Fruit fly (Drosophila melanogaster) whole organism, prepupa: Measurements from ENCODE around the gene ich.

ENCODE experiments used
- Blimp-1 ChIP-seq: fragments of 200-800 bp; sonication (Bioruptor generic); optimal IDR thresholded peaks from 3 replicates; lab custom pipeline; 2017; ENCODE audit warnings: missing biosample characterization, missing genetic modification characterization, mild to moderate bottlenecking, moderate library complexity, missing genetic modification reagents
- CG10631 ChIP-seq: fragments of 200-800 bp; sonication (Bioruptor generic); optimal IDR thresholded peaks from 2 replicates; lab custom pipeline; 2016; ENCODE audit warnings: missing biosample characterization, missing genetic modification characterization
- CG10669 ChIP-seq: fragments of 200-800 bp; sonication (Bioruptor generic); optimal IDR thresholded peaks from 3 replicates; lab custom pipeline; 2018; ENCODE audit warnings: missing biosample characterization, mild to moderate bottlenecking, missing genetic modification characterization, moderate library complexity
- CG11762 ChIP-seq: fragments of 200-800 bp; sonication (Bioruptor generic); optimal IDR thresholded peaks from 3 replicates; lab custom pipeline; 2016; ENCODE audit warnings: missing biosample characterization, missing genetic modification characterization; ENCODE audit not compliant: insufficient read depth
- CG15336 ChIP-seq: fragments of 200-800 bp; sonication (Bioruptor generic); IDR thresholded peaks from 2 replicates; pipeline ENCODE4 v1.3.6; 2022; ENCODE audit warnings: missing biosample characterization, missing genetic modification characterization
- CG1621 ChIP-seq: fragments of 200-800 bp; sonication (Bioruptor generic); optimal IDR thresholded peaks from 3 replicates; lab custom pipeline; 2018; ENCODE audit warnings: missing biosample characterization, mild to moderate bottlenecking, missing genetic modification characterization
- CG16779 ChIP-seq: fragments of 200-800 bp; sonication (Bioruptor generic); optimal IDR thresholded peaks from 3 replicates; lab custom pipeline; 2017; ENCODE audit warnings: missing biosample characterization, mild to moderate bottlenecking, missing genetic modification characterization
- CG3032 ChIP-seq: fragments of 200-800 bp; optimal IDR thresholded peaks from 2 replicates; lab custom pipeline; 2019; ENCODE audit warnings: missing biosample characterization, mild to moderate bottlenecking, missing genetic modification characterization, moderate library complexity
- CG31627 ChIP-seq: fragments of 200-800 bp; sonication (Bioruptor generic); optimal IDR thresholded peaks from 3 replicates; lab custom pipeline; 2016; ENCODE audit warnings: missing biosample characterization, missing genetic modification characterization
- CG32006 ChIP-seq: fragments of 200-800 bp; sonication (Bioruptor generic); optimal IDR thresholded peaks from 3 replicates; lab custom pipeline; 2017; ENCODE audit warnings: missing biosample characterization, mild to moderate bottlenecking, missing genetic modification characterization
- CG34406 ChIP-seq: fragments of 200-800 bp; sonication (Bioruptor generic); optimal IDR thresholded peaks from 3 replicates; lab custom pipeline; 2016; ENCODE audit warnings: missing biosample characterization, missing genetic modification characterization
- CG3919 ChIP-seq: fragments of 200-800 bp; sonication (Bioruptor generic); optimal IDR thresholded peaks from 3 replicates; lab custom pipeline; 2016; ENCODE audit warnings: missing biosample characterization, missing genetic modification characterization
- CG6163 ChIP-seq: fragments of 200-800 bp; sonication (Bioruptor generic); IDR thresholded peaks from 3 replicates; pipeline ENCODE4 v1.3.6; 2022; ENCODE audit warnings: missing biosample characterization, missing genetic modification characterization
- CG6276 ChIP-seq: fragments of 200-800 bp; sonication (Bioruptor generic); optimal IDR thresholded peaks from 2 replicates; lab custom pipeline; 2017; ENCODE audit warnings: missing biosample characterization, mild to moderate bottlenecking, missing genetic modification characterization
- CG6792 ChIP-seq: fragments of 200-800 bp; sonication (Bioruptor generic); optimal IDR thresholded peaks from 3 replicates; lab custom pipeline; 2016; ENCODE audit warnings: missing biosample characterization, missing genetic modification characterization
- CG6808 ChIP-seq: fragments of 200-800 bp; sonication (Bioruptor generic); optimal IDR thresholded peaks from 3 replicates; lab custom pipeline; 2017; ENCODE audit warnings: missing biosample characterization, missing genetic modification characterization, mild to moderate bottlenecking, moderate library complexity, missing genetic modification reagents
- CG6854 ChIP-seq: fragments of 200-800 bp; sonication (Bioruptor generic); optimal IDR thresholded peaks from 2 replicates; lab custom pipeline; 2017; ENCODE audit warnings: missing biosample characterization, mild to moderate bottlenecking, missing genetic modification characterization
- CG8119 ChIP-seq: fragments of 200-800 bp; sonication (Bioruptor generic); IDR thresholded peaks from 3 replicates; pipeline ENCODE4 v1.3.6; 2022; ENCODE audit warnings: missing biosample characterization, missing genetic modification characterization
- CG8319 ChIP-seq: fragments of 200-800 bp; sonication (Bioruptor generic); optimal IDR thresholded peaks from 3 replicates; lab custom pipeline; 2016; ENCODE audit warnings: missing biosample characterization, missing genetic modification characterization
- CG8632 ChIP-seq: fragments of 200-800 bp; sonication (Bioruptor generic); optimal IDR thresholded peaks from 3 replicates; lab custom pipeline; 2016; ENCODE audit warnings: missing biosample characterization, missing genetic modification characterization
- CG9139 ChIP-seq: fragments of 200-800 bp; sonication (Bioruptor generic); optimal IDR thresholded peaks from 3 replicates; lab custom pipeline; 2017; ENCODE audit warnings: missing biosample characterization, mild to moderate bottlenecking, missing genetic modification characterization
- Eip75B ChIP-seq: fragments of 200-800 bp; sonication (Bioruptor generic); optimal IDR thresholded peaks from 3 replicates; lab custom pipeline; 2016; ENCODE audit warnings: missing biosample characterization, missing genetic modification characterization
- Eip78C ChIP-seq: fragments of 200-800 bp; sonication (Bioruptor generic); peaks from one replicate; lab custom pipeline; 2016; ENCODE audit warnings: missing biosample characterization, missing genetic modification characterization
- Eip93F ChIP-seq: fragments of 200-800 bp; sonication (Bioruptor generic); optimal IDR thresholded peaks from 2 replicates; lab custom pipeline; 2016; ENCODE audit warnings: missing biosample characterization, mild to moderate bottlenecking, missing genetic modification characterization
- Ets21C ChIP-seq: fragments of 200-800 bp; sonication (Bioruptor generic); optimal IDR thresholded peaks from 3 replicates; lab custom pipeline; 2016; ENCODE audit warnings: missing biosample characterization, missing genetic modification characterization
- Ets96B ChIP-seq: fragments of 200-800 bp; optimal IDR thresholded peaks from 2 replicates; lab custom pipeline; 2019; ENCODE audit warnings: missing biosample characterization, mild to moderate bottlenecking, missing genetic modification characterization, moderate library complexity
- Gug ChIP-seq: fragments of 200-800 bp; sonication (Bioruptor generic); IDR thresholded peaks from 2 replicates; pipeline ENCODE4 v1.3.6; 2022; ENCODE audit warnings: missing biosample characterization, missing genetic modification characterization
- Hr38 ChIP-seq: sonication (Bioruptor generic); optimal IDR thresholded peaks from 2 replicates; lab custom pipeline; 2016; ENCODE audit warnings: missing biosample characterization, missing genetic modification characterization
- Hr39 ChIP-seq: fragments of 200-800 bp; sonication (Bioruptor generic); optimal IDR thresholded peaks from 2 replicates; lab custom pipeline; 2016; ENCODE audit warnings: missing biosample characterization, missing genetic modification characterization
- Hr4 ChIP-seq: fragments of 200-800 bp; sonication (Bioruptor generic); optimal IDR thresholded peaks from 3 replicates; lab custom pipeline; 2016; ENCODE audit warnings: missing biosample characterization, missing genetic modification characterization
- Lpt ChIP-seq: fragments of 200-800 bp; sonication (Bioruptor generic); optimal IDR thresholded peaks from 3 replicates; lab custom pipeline; 2016; ENCODE audit warnings: missing biosample characterization, missing genetic modification characterization
- OdsH ChIP-seq: fragments of 200-800 bp; sonication (Bioruptor generic); optimal IDR thresholded peaks from 3 replicates; lab custom pipeline; 2016; ENCODE audit warnings: missing biosample characterization, missing genetic modification characterization
- Sox102F ChIP-seq: fragments of 200-800 bp; sonication (Bioruptor generic); optimal IDR thresholded peaks from 2 replicates; lab custom pipeline; 2016; ENCODE audit warnings: missing biosample characterization, mild to moderate bottlenecking, missing genetic modification characterization
- Sox14 ChIP-seq: fragments of 200-800 bp; sonication (Bioruptor generic); optimal IDR thresholded peaks from 3 replicates; lab custom pipeline; 2016; ENCODE audit warnings: missing biosample characterization, missing genetic modification characterization
- Sox15 ChIP-seq: fragments of 200-800 bp; sonication (Bioruptor generic); optimal IDR thresholded peaks from 3 replicates; lab custom pipeline; 2016; ENCODE audit warnings: missing biosample characterization, missing genetic modification characterization
- acj6 ChIP-seq: fragments of 200-800 bp; sonication (Bioruptor generic); optimal IDR thresholded peaks from 3 replicates; lab custom pipeline; 2016; ENCODE audit warnings: missing biosample characterization, missing genetic modification characterization
- dac ChIP-seq: fragments of 200-800 bp; sonication (Bioruptor generic); optimal IDR thresholded peaks from 2 replicates; lab custom pipeline; 2017; ENCODE audit warnings: missing biosample characterization, mild to moderate bottlenecking, missing genetic modification characterization
- dsx ChIP-seq: fragments of 200-800 bp; optimal IDR thresholded peaks from 3 replicates; lab custom pipeline; 2019; ENCODE audit warnings: missing biosample characterization, mild to moderate bottlenecking, missing genetic modification characterization, moderate library complexity; ENCODE audit not compliant: poor library complexity, severe bottlenecking
- eg ChIP-seq: fragments of 200-800 bp; sonication (Bioruptor generic); IDR thresholded peaks from 3 replicates; pipeline ENCODE4 v1.3.6; 2022; ENCODE audit warnings: missing biosample characterization, missing genetic modification characterization
- esn ChIP-seq: fragments of 200-800 bp; sonication (Bioruptor generic); optimal IDR thresholded peaks from 2 replicates; lab custom pipeline; 2016; ENCODE audit warnings: missing biosample characterization, mild to moderate bottlenecking, missing genetic modification characterization, moderate library complexity
- fd59A ChIP-seq: fragments of 200-800 bp; sonication (Bioruptor generic); optimal IDR thresholded peaks from 2 replicates; lab custom pipeline; 2017; ENCODE audit warnings: missing biosample characterization, mild to moderate bottlenecking, missing genetic modification characterization, missing genetic modification reagents
- fd85E ChIP-seq: fragments of 200-800 bp; sonication (Bioruptor generic); optimal IDR thresholded peaks from 3 replicates; lab custom pipeline; 2016; ENCODE audit warnings: missing biosample characterization, missing genetic modification characterization
- fkh ChIP-seq: fragments of 200-800 bp; sonication (Bioruptor generic); optimal IDR thresholded peaks from 3 replicates; lab custom pipeline; 2017; ENCODE audit warnings: missing biosample characterization, mild to moderate bottlenecking, missing genetic modification characterization, moderate library complexity
- lz ChIP-seq: fragments of 200-800 bp; sonication (Bioruptor generic); optimal IDR thresholded peaks from 3 replicates; lab custom pipeline; 2016; ENCODE audit warnings: missing biosample characterization, missing genetic modification characterization
- net ChIP-seq: fragments of 200-800 bp; sonication (Bioruptor generic); optimal IDR thresholded peaks from 3 replicates; lab custom pipeline; 2016; ENCODE audit warnings: missing biosample characterization, missing genetic modification characterization
- salr ChIP-seq, 2 experiments: fragments of 200-800 bp; sonication (Bioruptor generic); optimal IDR thresholded peaks; 3 replicates each; lab custom pipeline; 2016 to 2018; ENCODE audit warnings: missing biosample characterization in 2 of 2, missing genetic modification characterization in 2 of 2, mild to moderate bottlenecking in 1 of 2
- spab ChIP-seq: fragments of 200-800 bp; sonication (Bioruptor generic); optimal IDR thresholded peaks from 2 replicates; lab custom pipeline; 2017; ENCODE audit warnings: missing biosample characterization, mild to moderate bottlenecking, missing genetic modification characterization, missing genetic modification reagents
- ss ChIP-seq, 2 experiments: fragments of 200-800 bp; sonication (Bioruptor generic); optimal IDR thresholded peaks; 2 replicates in 1 of 2; 3 replicates in 1 of 2; lab custom pipeline; 2017 to 2018; ENCODE audit warnings: mild to moderate bottlenecking in 2 of 2, missing biosample characterization in 2 of 2, missing genetic modification characterization in 2 of 2, moderate library complexity in 1 of 2
- topi ChIP-seq: fragments of 200-800 bp; sonication (Bioruptor generic); optimal IDR thresholded peaks from 3 replicates; lab custom pipeline; 2016; ENCODE audit warnings: missing biosample characterization, missing genetic modification characterization
- vri ChIP-seq: fragments of 200-800 bp; sonication (Bioruptor generic); optimal IDR thresholded peaks from 3 replicates; lab custom pipeline; 2016; ENCODE audit warnings: missing biosample characterization, mild to moderate bottlenecking, missing genetic modification characterization

The ich gene

dm6 chr3R:8979850-8980775 is 17.3 kb upstream of the ich start:
- TF ChIP-seq lz (GFP tag; lab: Kevin White, UChicago) (no peak), salr (GFP tag; optimal IDR thresholded peaks at IDR 0.05; lab: Kevin White, UChicago) (no peak), Gug (GFP tag; lab: Robert Waterston, UW) (no peak), CG6854 (GFP tag; lab: Kevin White, UChicago) (no peak), esn (GFP tag; lab: Kevin White, UChicago) (peak; percentile 16), topi (GFP tag; lab: Kevin White, UChicago) (no peak), Sox102F (GFP tag; lab: Kevin White, UChicago) (no peak), Hr38 (GFP tag; lab: Kevin White, UChicago) (no peak), fd59A (no peak), Eip78C (peak; percentile 33), Ets96B (tag; lab: Kevin White, UChicago) (no peak), CG16779 (tag; lab: Kevin White, UChicago) (no peak), Sox15 (GFP tag; lab: Kevin White, UChicago) (no peak), Hr4 (GFP tag; lab: Kevin White, UChicago) (no peak), Hr39 (GFP tag; lab: Kevin White, UChicago) (peak; percentile 15), vri (GFP tag; lab: Kevin White, UChicago) (no peak), CG6276 (GFP tag; lab: Kevin White, UChicago) (peak; percentile 27), Ets21C (peak; percentile 26), CG10631 (GFP tag; lab: Kevin White, UChicago) (no peak), Lpt (GFP tag; lab: Kevin White, UChicago) (no peak), CG9139 (GFP tag; lab: Kevin White, UChicago) (peak; percentile 14), CG6163 (GFP tag; lab: Robert Waterston, UW) (no peak), OdsH (GFP tag; lab: Kevin White, UChicago) (peak; percentile 8), CG15336 (GFP tag; lab: Robert Waterston, UW) (peak; percentile 61), Sox14 (GFP tag; lab: Kevin White, UChicago) (no peak), CG31627 (GFP tag; lab: Kevin White, UChicago) (peak; percentile 38), Eip75B (GFP tag; lab: Kevin White, UChicago) (no peak), CG6792 (GFP tag; lab: Kevin White, UChicago) (no peak), CG34406 (no peak), dac (GFP tag; lab: Kevin White, UChicago) (peak; percentile 30), CG8632 (GFP tag; lab: Kevin White, UChicago) (no peak), CG32006 (GFP tag; lab: Kevin White, UChicago) (no peak), Eip93F (GFP tag; lab: Kevin White, UChicago) (no peak), eg (GFP tag; lab: Robert Waterston, UW) (no peak), CG6808 (peak; percentile 49), Blimp-1 (no peak), acj6 (no peak), fd85E (no peak), CG1621 (tag; lab: Kevin White, UChicago) (no peak), CG8319 (GFP tag; lab: Kevin White, UChicago) (peak; percentile 64), CG10669 (GFP tag; lab: Kevin White, UChicago) (no peak), CG8119 (GFP tag; lab: Robert Waterston, UW) (peak; percentile 38; the same call in 2 of the 3 replicates), ss (GFP tag; optimal IDR thresholded peaks at IDR 0.05; lab: Kevin White, UChicago) (peak; percentile 11 to 59), dsx (no peak), fkh (GFP tag; lab: Kevin White, UChicago) (peak; percentile 76), CG3919 (no peak), spab (GFP tag; lab: Kevin White, UChicago) (no peak), CG3032 (tag; lab: Kevin White, UChicago) (no peak), CG11762 (GFP tag; lab: Kevin White, UChicago) (no peak), net (no peak)
